Worm (Caenorhabditis elegans): ENCODE measurements around the gene C29F5.1.

- TF ChIP-seq him-1 (tag; optimal IDR thresholded peaks at IDR 0.05) (no peak), dao-5 (tag; optimal IDR thresholded peaks at IDR 0.05) (no peak), W03F9.2 (tag; optimal IDR thresholded peaks at IDR 0.05) (no peak)
Measured at ce11 chrII:6306125-6306524, 2.8 kb downstream of the C29F5.1 start, which contains the start of gene C29F5.8.
